Worm (Caenorhabditis elegans) whole organism, L3 larva: Measurements from ENCODE around the gene nrf-6.

ENCODE experiments used
- R02D3.7 ChIP-seq: fragments of 150-350 bp; optimal IDR thresholded peaks from 2 replicates; lab custom pipeline; 2014; ENCODE audit warnings: missing biosample characterization, missing genetic modification characterization
- aly-2 ChIP-seq: fragments of 150-350 bp; optimal IDR thresholded peaks from 2 replicates; lab custom pipeline; 2014; ENCODE audit warnings: missing biosample characterization, missing genetic modification characterization
- ama-1 ChIP-seq: fragments of 150-350 bp; optimal IDR thresholded peaks from 2 replicates; lab custom pipeline; 2018
- ceh-16 ChIP-seq: sonication (generic microtip); optimal IDR thresholded peaks from 2 replicates; lab custom pipeline; 2017; ENCODE audit warnings: missing biosample characterization, missing genetic modification characterization
- lin-39 ChIP-seq: fragments of 150-350 bp; optimal IDR thresholded peaks from 2 replicates; lab custom pipeline; 2018; ENCODE audit warnings: missing biosample characterization, missing genetic modification reagents, missing genetic modification characterization
- snpc-4 ChIP-seq: fragments of 150-350 bp; optimal IDR thresholded peaks from 2 replicates; lab custom pipeline; 2014; ENCODE audit warnings: missing biosample characterization, missing genetic modification characterization

DNA sequence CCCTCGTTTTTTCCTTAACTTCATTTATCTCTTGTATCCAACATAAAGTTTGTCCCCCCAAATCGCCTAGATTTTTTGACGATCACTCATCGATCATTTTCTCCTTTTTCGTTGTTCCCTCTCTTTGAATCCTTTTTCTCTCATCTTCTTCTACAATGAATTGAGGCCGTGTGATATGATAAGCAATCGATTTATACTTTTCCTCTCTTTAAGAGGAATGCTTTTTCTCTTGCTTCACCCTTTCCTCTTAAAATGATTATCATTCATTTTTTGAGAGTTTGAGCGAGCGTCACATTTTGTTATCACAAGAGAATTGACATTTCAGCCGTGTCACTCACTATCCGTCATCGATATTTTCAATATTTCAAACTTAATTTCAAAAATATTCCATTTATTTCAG, 45.5 kb upstream of the nrf-6 start, which contains the start of gene K02C4.5:
- TF ChIP-seq ama-1: no peak
- no peak for TF ChIP-seq aly-2
- no peak for TF ChIP-seq R02D3.7 (tag; lab: Kevin White, UChicago)
- no peak for TF ChIP-seq lin-39 (tag; lab: Kevin White, UChicago)
- TF ChIP-seq snpc-4 (tag; lab: Kevin White, UChicago): no peak
- no peak for TF ChIP-seq ceh-16 (tag; lab: Kevin White, UChicago)
